Worm (Caenorhabditis elegans) whole organism, L4/young adult: ENCODE results near the gene C18A11.1.

Source experiments
- W03F9.2 ChIP-seq: fragments of 150-350 bp; optimal IDR thresholded peaks from 2 replicates; lab custom pipeline; 2014; ENCODE audit warnings: missing biosample characterization, missing genetic modification characterization
- dao-5 ChIP-seq: sonication (generic microtip); optimal IDR thresholded peaks from 2 replicates; lab custom pipeline; 2016; ENCODE audit warnings: missing genotype, missing genetic modification characterization, moderate library complexity, missing compliant biosample characterization
- him-1 ChIP-seq: sonication (generic microtip); optimal IDR thresholded peaks from 2 replicates; lab custom pipeline; 2016; ENCODE audit warnings: missing genotype, missing genetic modification reagents, missing genetic modification characterization, missing compliant biosample characterization

- TF ChIP-seq W03F9.2 (tag; lab: Kevin White, UChicago) (peak; percentile 24), him-1 (tag; lab: Kevin White, UChicago) (no peak), dao-5 (tag; lab: Kevin White, UChicago) (no peak)
Observed at ce11 chrX:8109531-8109930, 40.4 kb downstream of the C18A11.1 start.
